Fruit fly (Drosophila melanogaster): Measurements from ENCODE around the gene Atet.

Gene Atet

dm6 chr2L:4333758-4334114, at the start of gene Atet:
Gene Atet, plus strand, starts transcription at chr2L:4333913.
- TF ChIP-seq ttk (optimal IDR thresholded peaks at IDR 0.05) (no peak), insv (optimal IDR thresholded peaks at IDR 0.05) (no peak), h (optimal IDR thresholded peaks at IDR 0.05) (no peak), psq (optimal IDR thresholded peaks at IDR 0.05) (no peak), Sin3A (optimal IDR thresholded peaks at IDR 0.05) (no peak), Myc (optimal IDR thresholded peaks at IDR 0.05) (no peak)

- TF ChIP-seq Myc (optimal IDR thresholded peaks at IDR 0.05) (no peak), ttk (optimal IDR thresholded peaks at IDR 0.05) (no peak), Sin3A (optimal IDR thresholded peaks at IDR 0.05) (no peak), h (optimal IDR thresholded peaks at IDR 0.05) (no peak), insv (optimal IDR thresholded peaks at IDR 0.05) (no peak), psq (optimal IDR thresholded peaks at IDR 0.05) (no peak)
These were observed 47.6 kb upstream of the Atet start for dm6 chr2L:4286014-4286527.

dm6 chr2L:4286675-4287074, 47.0 kb upstream of the Atet start:
- TF ChIP-seq Myc (optimal IDR thresholded peaks at IDR 0.05) (no peak), psq (optimal IDR thresholded peaks at IDR 0.05) (no peak), insv (optimal IDR thresholded peaks at IDR 0.05) (no peak), ttk (optimal IDR thresholded peaks at IDR 0.05) (no peak), h (optimal IDR thresholded peaks at IDR 0.05) (no peak), Sin3A (optimal IDR thresholded peaks at IDR 0.05) (no peak)

- TF ChIP-seq Sin3A (optimal IDR thresholded peaks at IDR 0.05) (no peak), ttk (optimal IDR thresholded peaks at IDR 0.05) (no peak), Myc (optimal IDR thresholded peaks at IDR 0.05) (no peak), h (optimal IDR thresholded peaks at IDR 0.05) (no peak), psq (optimal IDR thresholded peaks at IDR 0.05) (no peak), insv (optimal IDR thresholded peaks at IDR 0.05) (no peak)
These were observed 46.6 kb upstream of the Atet start for dm6 chr2L:4287076-4287475.

dm6 chr2L:4292560-4292959, 41.2 kb upstream of the Atet start:
- no peak for TF ChIP-seq psq (optimal IDR thresholded peaks at IDR 0.05)
- TF ChIP-seq h (optimal IDR thresholded peaks at IDR 0.05): no peak
- TF ChIP-seq ttk (optimal IDR thresholded peaks at IDR 0.05): no peak
- TF ChIP-seq insv (optimal IDR thresholded peaks at IDR 0.05): no peak
- TF ChIP-seq Myc (optimal IDR thresholded peaks at IDR 0.05): no peak
- no peak for TF ChIP-seq Sin3A (optimal IDR thresholded peaks at IDR 0.05)

- TF ChIP-seq insv (optimal IDR thresholded peaks at IDR 0.05) (no peak), h (optimal IDR thresholded peaks at IDR 0.05) (no peak), Myc (optimal IDR thresholded peaks at IDR 0.05) (no peak), Sin3A (optimal IDR thresholded peaks at IDR 0.05) (no peak), psq (optimal IDR thresholded peaks at IDR 0.05) (no peak), ttk (optimal IDR thresholded peaks at IDR 0.05) (no peak)
These were observed 38.1 kb upstream of the Atet start for dm6 chr2L:4295653-4296052.

dm6 chr2L:4296887-4297286, 36.8 kb upstream of the Atet start:
- TF ChIP-seq psq (optimal IDR thresholded peaks at IDR 0.05) (no peak), ttk (optimal IDR thresholded peaks at IDR 0.05) (no peak), Sin3A (optimal IDR thresholded peaks at IDR 0.05) (no peak), insv (optimal IDR thresholded peaks at IDR 0.05) (no peak), Myc (optimal IDR thresholded peaks at IDR 0.05) (no peak), h (optimal IDR thresholded peaks at IDR 0.05) (no peak)

- TF ChIP-seq Myc (optimal IDR thresholded peaks at IDR 0.05) (no peak), h (optimal IDR thresholded peaks at IDR 0.05) (no peak), psq (optimal IDR thresholded peaks at IDR 0.05) (no peak), ttk (optimal IDR thresholded peaks at IDR 0.05) (no peak), insv (optimal IDR thresholded peaks at IDR 0.05) (no peak), Sin3A (optimal IDR thresholded peaks at IDR 0.05) (no peak)
These were observed 23.6 kb upstream of the Atet start for dm6 chr2L:4310028-4310658.

- no peak for TF ChIP-seq Sin3A (optimal IDR thresholded peaks at IDR 0.05)
- no peak for TF ChIP-seq Myc (optimal IDR thresholded peaks at IDR 0.05)
- no peak for TF ChIP-seq h (optimal IDR thresholded peaks at IDR 0.05)
- TF ChIP-seq psq (optimal IDR thresholded peaks at IDR 0.05): no peak
- TF ChIP-seq ttk (optimal IDR thresholded peaks at IDR 0.05): no peak
- TF ChIP-seq insv (optimal IDR thresholded peaks at IDR 0.05): no peak
These were observed 15.8 kb upstream of the Atet start for dm6 chr2L:4317910-4318309.

- TF ChIP-seq insv (optimal IDR thresholded peaks at IDR 0.05) (no peak), Sin3A (optimal IDR thresholded peaks at IDR 0.05) (no peak), h (optimal IDR thresholded peaks at IDR 0.05) (no peak), ttk (optimal IDR thresholded peaks at IDR 0.05) (no peak), psq (optimal IDR thresholded peaks at IDR 0.05) (no peak), Myc (optimal IDR thresholded peaks at IDR 0.05) (no peak)
These were observed 9.5 kb upstream of the Atet start, which contains the start of gene bdl for dm6 chr2L:4324254-4324653. Gene bdl, plus strand, starts transcription at chr2L:4324554.

dm6 chr2L:4331779-4332328, 1.9 kb upstream of the Atet start:
- TF ChIP-seq ttk (optimal IDR thresholded peaks at IDR 0.05) (no peak), Sin3A (optimal IDR thresholded peaks at IDR 0.05) (no peak), insv (optimal IDR thresholded peaks at IDR 0.05) (no peak), Myc (optimal IDR thresholded peaks at IDR 0.05) (no peak), h (optimal IDR thresholded peaks at IDR 0.05) (no peak), psq (optimal IDR thresholded peaks at IDR 0.05) (no peak)

- no peak for TF ChIP-seq ttk (optimal IDR thresholded peaks at IDR 0.05)
- no peak for TF ChIP-seq Sin3A (optimal IDR thresholded peaks at IDR 0.05)
These were observed 1.1 kb upstream of the Atet start for dm6 chr2L:4332583-4332961.
